Fruit fly (Drosophila melanogaster) whole organism, embryonic: Measurements from ENCODE around the gene Hem.

Experiments used
- BtbVII ChIP-seq: fragments of 200-800 bp; sonication (Bioruptor generic); optimal IDR thresholded peaks from 3 replicates; lab custom pipeline; 2017; ENCODE audit warnings: missing biosample characterization, mild to moderate bottlenecking, missing genetic modification characterization
- CG10209 ChIP-seq: fragments of 200-800 bp; sonication (Bioruptor generic); optimal IDR thresholded peaks from 3 replicates; lab custom pipeline; 2017; ENCODE audit warnings: missing biosample characterization, mild to moderate bottlenecking, missing genetic modification characterization, missing genetic modification reagents
- CG10274 ChIP-seq: fragments of 200-800 bp; sonication (Bioruptor generic); optimal IDR thresholded peaks from 3 replicates; lab custom pipeline; 2017; ENCODE audit warnings: missing biosample characterization, mild to moderate bottlenecking, missing genetic modification characterization
- CG10321 ChIP-seq: fragments of 200-800 bp; sonication (Bioruptor generic); IDR thresholded peaks from 2 replicates; pipeline ENCODE4 v1.3.6; 2022; ENCODE audit warnings: missing biosample characterization, missing genetic modification characterization
- CG12155 ChIP-seq: fragments of 200-800 bp; sonication (Bioruptor generic); optimal IDR thresholded peaks from 3 replicates; lab custom pipeline; 2016; ENCODE audit warnings: missing biosample characterization, missing genetic modification characterization
- CG12659 ChIP-seq: fragments of 200-800 bp; sonication (Bioruptor generic); optimal IDR thresholded peaks from 3 replicates; lab custom pipeline; 2017; ENCODE audit warnings: mild to moderate bottlenecking, missing biosample characterization, missing genetic modification reagents, missing genetic modification characterization
- CG13287 ChIP-seq: fragments of 200-800 bp; sonication (Bioruptor generic); IDR thresholded peaks from 2 replicates; pipeline ENCODE4 v1.3.6; 2022; ENCODE audit warnings: missing biosample characterization, missing genetic modification characterization; ENCODE audit not compliant: partially characterized antibody
- CG1603 ChIP-seq: fragments of 200-800 bp; sonication (Bioruptor generic); optimal IDR thresholded peaks from 2 replicates; lab custom pipeline; 2019; ENCODE audit warnings: missing biosample characterization, mild to moderate bottlenecking, missing genetic modification characterization, moderate library complexity
- CG18011 ChIP-seq: fragments of 200-800 bp; sonication (Bioruptor generic); optimal IDR thresholded peaks from 2 replicates; lab custom pipeline; 2017; ENCODE audit warnings: missing biosample characterization, missing genetic modification characterization, mild to moderate bottlenecking, moderate library complexity, missing genotype
- CG18599 ChIP-seq: fragments of 200-800 bp; sonication (Bioruptor generic); optimal IDR thresholded peaks from 3 replicates; lab custom pipeline; 2017; ENCODE audit warnings: missing biosample characterization, missing genetic modification characterization, mild to moderate bottlenecking, moderate library complexity, missing genetic modification reagents
- CG30403 ChIP-seq: fragments of 200-800 bp; sonication (Bioruptor generic); optimal IDR thresholded peaks from 3 replicates; lab custom pipeline; 2016; ENCODE audit warnings: missing biosample characterization, missing genetic modification characterization
- CG3065 ChIP-seq: fragments of 200-800 bp; sonication (Bioruptor generic); optimal IDR thresholded peaks from 2 replicates; lab custom pipeline; 2016; ENCODE audit warnings: missing biosample characterization, missing genetic modification characterization
- CG32772 ChIP-seq: fragments of 200-800 bp; sonication (Bioruptor generic); IDR thresholded peaks from 2 replicates; pipeline ENCODE4 v1.3.6; 2022; ENCODE audit warnings: missing biosample characterization, missing genetic modification characterization
- CG34224 ChIP-seq: fragments of 200-800 bp; sonication (Bioruptor generic); IDR thresholded peaks from 3 replicates; pipeline ENCODE4 v1.3.6; 2022; ENCODE audit warnings: missing biosample characterization, missing genetic modification characterization; ENCODE audit not compliant: partially characterized antibody
- CG4404 ChIP-seq: fragments of 200-800 bp; sonication (Bioruptor generic); IDR thresholded peaks from 2 replicates; pipeline ENCODE4 v1.3.6; 2022; ENCODE audit warnings: missing biosample characterization, missing genetic modification characterization
- CG6254 ChIP-seq: fragments of 200-800 bp; sonication (Bioruptor generic); optimal IDR thresholded peaks from 3 replicates; lab custom pipeline; 2017; ENCODE audit warnings: mild to moderate bottlenecking, missing biosample characterization, missing genetic modification reagents, missing genetic modification characterization
- CG7271 ChIP-seq: fragments of 200-800 bp; sonication (Bioruptor generic); optimal IDR thresholded peaks from 2 replicates; lab custom pipeline; 2018; ENCODE audit warnings: missing biosample characterization, mild to moderate bottlenecking, missing genetic modification characterization, moderate library complexity
- CHES-1-like ChIP-seq: fragments of 200-800 bp; sonication (Bioruptor generic); optimal IDR thresholded peaks from 2 replicates; lab custom pipeline; 2016; ENCODE audit warnings: missing biosample characterization, missing genetic modification characterization
- D19A ChIP-seq: fragments of 200-800 bp; optimal IDR thresholded peaks from 3 replicates; lab custom pipeline; 2019; ENCODE audit warnings: missing biosample characterization, mild to moderate bottlenecking, missing genetic modification characterization, moderate library complexity
- HLH4C ChIP-seq: fragments of 200-800 bp; sonication (Bioruptor generic); IDR thresholded peaks from 3 replicates; pipeline ENCODE4 v1.3.6; 2022; ENCODE audit warnings: missing biosample characterization, missing genetic modification characterization; ENCODE audit not compliant: partially characterized antibody
- Jarid2 ChIP-seq: fragments of 200-800 bp; sonication (Bioruptor generic); optimal IDR thresholded peaks from 3 replicates; lab custom pipeline; 2017; ENCODE audit warnings: mild to moderate bottlenecking, missing biosample characterization, missing genetic modification reagents, missing genetic modification characterization
- MBD-R2 ChIP-seq: fragments of 200-800 bp; sonication (Bioruptor generic); IDR thresholded peaks from 2 replicates; pipeline ENCODE4 v1.3.6; 2022; ENCODE audit warnings: missing biosample characterization, missing genetic modification characterization
- Myb ChIP-seq: fragments of 200-800 bp; sonication (Bioruptor generic); optimal IDR thresholded peaks from 2 replicates; lab custom pipeline; 2016; ENCODE audit warnings: missing biosample characterization, missing genetic modification characterization
- Neu2 ChIP-seq: fragments of 200-800 bp; sonication (Bioruptor generic); optimal IDR thresholded peaks from 3 replicates; lab custom pipeline; 2016; ENCODE audit warnings: missing biosample characterization, missing genetic modification characterization, borderline replicate concordance
- Opbp ChIP-seq: fragments of 200-800 bp; sonication (Bioruptor generic); IDR thresholded peaks from 3 replicates; pipeline ENCODE4 v1.3.6; 2022; ENCODE audit warnings: missing biosample characterization, missing genetic modification characterization; ENCODE audit not compliant: partially characterized antibody
- Side ChIP-seq: fragments of 200-800 bp; sonication (Bioruptor generic); optimal IDR thresholded peaks from 2 replicates; lab custom pipeline; 2016; ENCODE audit warnings: missing biosample characterization, missing genetic modification characterization
- Usf ChIP-seq: fragments of 200-800 bp; sonication (Bioruptor generic); optimal IDR thresholded peaks from 2 replicates; lab custom pipeline; 2017; ENCODE audit warnings: missing genotype, missing biosample characterization, missing genetic modification characterization
- amos ChIP-seq: fragments of 200-800 bp; sonication (Bioruptor generic); IDR thresholded peaks from 2 replicates; pipeline ENCODE4 v1.3.6; 2022; ENCODE audit warnings: missing biosample characterization, missing genetic modification characterization; ENCODE audit not compliant: partially characterized antibody
- ap ChIP-seq: fragments of 200-800 bp; sonication (Bioruptor generic); IDR thresholded peaks from 2 replicates; pipeline ENCODE4 v1.3.6; 2022; ENCODE audit warnings: missing biosample characterization, missing genetic modification characterization
- bab2 ChIP-seq: fragments of 200-800 bp; sonication (Bioruptor generic); optimal IDR thresholded peaks from 2 replicates; lab custom pipeline; 2016; ENCODE audit warnings: missing biosample characterization, missing genetic modification characterization
- bcd ChIP-seq: fragments of 200-800 bp; sonication (Bioruptor generic); optimal IDR thresholded peaks from 2 replicates; lab custom pipeline; 2017; ENCODE audit warnings: missing biosample characterization, mild to moderate bottlenecking, missing genetic modification characterization
- bigmax ChIP-seq: fragments of 200-800 bp; sonication (Bioruptor generic); optimal IDR thresholded peaks from 2 replicates; lab custom pipeline; 2018; ENCODE audit warnings: missing biosample characterization, mild to moderate bottlenecking, missing genetic modification characterization
- chinmo ChIP-seq: fragments of 200-800 bp; sonication (Bioruptor generic); IDR thresholded peaks from 4 replicates; pipeline ENCODE4 v1.3.6; 2022; ENCODE audit warnings: missing biosample characterization, missing genetic modification characterization; ENCODE audit not compliant: partially characterized antibody
- dati ChIP-seq: fragments of 200-800 bp; sonication (Bioruptor generic); IDR thresholded peaks from 2 replicates; pipeline ENCODE4 v1.3.6; 2022; ENCODE audit warnings: missing biosample characterization, missing genetic modification characterization
- ewg ChIP-seq: fragments of 200-800 bp; sonication (Bioruptor generic); optimal IDR thresholded peaks from 3 replicates; lab custom pipeline; 2017; ENCODE audit warnings: mild to moderate bottlenecking, missing biosample characterization, missing genetic modification reagents, missing genetic modification characterization
- jigr1 ChIP-seq: fragments of 200-800 bp; sonication (Bioruptor generic); IDR thresholded peaks from 3 replicates; pipeline ENCODE4 v1.3.6; 2022; ENCODE audit warnings: missing biosample characterization, missing genetic modification characterization
- ken ChIP-seq: fragments of 200-800 bp; sonication (Bioruptor generic); IDR thresholded peaks from 3 replicates; pipeline ENCODE4 v1.3.6; 2022; ENCODE audit warnings: missing biosample characterization, missing genetic modification characterization
- mam ChIP-seq: fragments of 200-800 bp; sonication (Bioruptor generic); optimal IDR thresholded peaks from 3 replicates; lab custom pipeline; 2016; ENCODE audit warnings: missing biosample characterization, missing genetic modification characterization
- oc ChIP-seq: fragments of 200-800 bp; sonication (Bioruptor generic); optimal IDR thresholded peaks from 2 replicates; lab custom pipeline; 2018; ENCODE audit warnings: missing biosample characterization, mild to moderate bottlenecking, missing genetic modification characterization, moderate library complexity
- pfk ChIP-seq: fragments of 200-800 bp; sonication (Bioruptor generic); optimal IDR thresholded peaks from 2 replicates; lab custom pipeline; 2018; ENCODE audit warnings: missing biosample characterization, mild to moderate bottlenecking, missing genetic modification characterization, moderate library complexity
- rib ChIP-seq: fragments of 200-800 bp; sonication (Bioruptor generic); IDR thresholded peaks from 2 replicates; pipeline ENCODE4 v1.3.6; 2022; ENCODE audit warnings: missing biosample characterization, missing genetic modification characterization
- row ChIP-seq: fragments of 200-800 bp; sonication (Bioruptor generic); IDR thresholded peaks from 3 replicates; pipeline ENCODE4 v1.3.6; 2022; ENCODE audit warnings: missing biosample characterization, missing genetic modification characterization
- scrt ChIP-seq: fragments of 200-800 bp; sonication (Bioruptor generic); optimal IDR thresholded peaks from 2 replicates; lab custom pipeline; 2018; ENCODE audit warnings: missing biosample characterization, mild to moderate bottlenecking, missing genetic modification characterization, moderate library complexity
- sd ChIP-seq: fragments of 200-800 bp; sonication (Bioruptor generic); optimal IDR thresholded peaks from 3 replicates; lab custom pipeline; 2018; ENCODE audit warnings: missing biosample characterization, mild to moderate bottlenecking, missing genetic modification characterization, moderate library complexity
- sens ChIP-seq: fragments of 200-800 bp; sonication (Bioruptor generic); peaks from one replicate; lab custom pipeline; 2016; ENCODE audit warnings: missing biosample characterization, missing genetic modification characterization
- sug ChIP-seq: fragments of 200-800 bp; optimal IDR thresholded peaks from 2 replicates; lab custom pipeline; 2019; ENCODE audit warnings: missing biosample characterization, mild to moderate bottlenecking, missing genetic modification characterization, moderate library complexity
- tup ChIP-seq: fragments of 200-800 bp; sonication (Bioruptor generic); optimal IDR thresholded peaks from 2 replicates; lab custom pipeline; 2016; ENCODE audit warnings: missing biosample characterization, mild to moderate bottlenecking, missing genetic modification characterization, moderate library complexity
- zen ChIP-seq: fragments of 200-800 bp; sonication (Bioruptor generic); optimal IDR thresholded peaks from 3 replicates; lab custom pipeline; 2018; ENCODE audit warnings: missing biosample characterization, mild to moderate bottlenecking, missing genetic modification characterization, moderate library complexity

Hem gene

dm6 chr3L:22273529-22274301 lies 14.3 kb downstream of the Hem start, which contains the start of gene Srpk79D (continued):
- TF ChIP-seq mam (GFP tag; lab: Kevin White, UChicago) (no peak), CG30403 (GFP tag; lab: Kevin White, UChicago) (peak; percentile 3), bab2 (GFP tag; lab: Kevin White, UChicago) (no peak), CG10321 (no peak), zen (tag; lab: Kevin White, UChicago) (no peak), ewg (GFP tag; lab: Kevin White, UChicago) (peak; percentile 91), rib (GFP tag; lab: Robert Waterston, UW) (no peak), CG12659 (GFP tag; lab: Kevin White, UChicago) (no peak), bcd (GFP tag; lab: Kevin White, UChicago) (no peak), CG12155 (GFP tag; lab: Kevin White, UChicago) (no peak), sd (tag; lab: Kevin White, UChicago) (no peak), CG18599 (GFP tag; lab: Kevin White, UChicago) (peak; percentile 25), sens (GFP tag; lab: Kevin White, UChicago) (peak; percentile 57), CG7271 (tag; lab: Kevin White, UChicago) (no peak), oc (no peak), dati (GFP tag; lab: Robert Waterston, UW) (no peak), bigmax (GFP tag; lab: Kevin White, UChicago) (no peak), MBD-R2 (GFP tag; lab: Robert Waterston, UW) (no peak), CG3065 (GFP tag; lab: Kevin White, UChicago) (no peak), Usf (GFP tag; lab: Kevin White, UChicago) (no peak), CG32772 (GFP tag; lab: Robert Waterston, UW) (no peak), pfk (GFP tag; lab: Kevin White, UChicago) (no peak), CG10274 (GFP tag; lab: Kevin White, UChicago) (no peak), CG4404 (GFP tag; lab: Robert Waterston, UW) (no peak), BtbVII (no peak), tup (GFP tag; lab: Kevin White, UChicago) (no peak), jigr1 (no peak), amos (GFP tag; lab: Robert Waterston, UW) (no peak), CHES-1-like (GFP tag; lab: Kevin White, UChicago) (no peak), ap (GFP tag; lab: Robert Waterston, UW) (no peak), CG13287 (no peak), chinmo (GFP tag; lab: Robert Waterston, UW) (0 out of 4 replicates have a peak, but pooled peaks have one; percentile 48), ken (GFP tag; lab: Robert Waterston, UW) (no peak), D19A (peak; percentile 94)

DNA sequence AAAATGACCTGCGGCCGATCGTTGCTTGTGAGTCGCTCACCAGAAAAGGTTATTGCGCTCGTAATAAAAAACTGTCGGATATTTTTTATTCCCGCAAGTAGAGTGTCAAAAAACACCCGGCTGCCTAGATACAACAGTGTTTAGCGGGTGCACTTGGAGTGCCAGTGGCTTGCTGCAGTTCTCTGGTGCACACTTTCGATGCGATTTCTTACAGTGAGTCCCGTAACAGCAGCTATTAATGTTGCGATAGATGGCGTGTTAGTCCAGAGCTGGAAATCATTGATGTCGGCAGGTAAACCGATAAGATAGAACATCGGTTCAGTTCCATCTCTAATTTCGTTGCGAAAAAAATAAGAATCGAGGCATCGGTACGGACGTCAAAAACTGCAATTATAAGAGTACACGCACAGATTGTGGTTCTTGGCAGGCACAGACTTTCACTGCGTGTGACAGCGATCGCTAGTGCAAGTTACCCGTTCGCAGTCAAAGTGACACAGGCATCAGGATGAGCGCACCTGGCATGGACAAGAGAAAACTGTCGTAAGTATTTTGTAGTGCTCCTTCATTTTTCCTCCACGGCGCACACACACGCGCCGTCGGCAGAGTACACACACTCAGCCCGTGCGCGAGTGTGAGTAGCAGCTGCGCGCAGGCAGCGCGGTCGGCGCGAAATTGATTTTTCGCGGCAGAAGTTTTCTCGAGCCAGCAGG lies 20.6 kb downstream of the Hem start, which contains the start of gene Csp:
Gene Csp, plus strand, starts transcription at position 135 of the 710 bp plus-strand sequence.
- TF ChIP-seq Neu2 (peak; percentile 55), Opbp (GFP tag; lab: Robert Waterston, UW) (peak; percentile 64), scrt (GFP tag; lab: Kevin White, UChicago) (peak; percentile 1), CG1603 (tag; lab: Kevin White, UChicago) (peak; percentile 84), Side (peak; percentile 12), CG10209 (no peak), sug (peak; percentile 24), HLH4C (GFP tag; lab: Robert Waterston, UW) (peak; percentile 46; the same call in 1 of the 3 replicates), Myb (peak; percentile 24), CG6254 (GFP tag; lab: Kevin White, UChicago) (peak; percentile 77), row (GFP tag; lab: Robert Waterston, UW) (peak; percentile 73), CG34224 (GFP tag; lab: Robert Waterston, UW) (peak; percentile 56; the same call in 2 of the 3 replicates), CG18011 (peak; percentile 22), Jarid2 (GFP tag; lab: Kevin White, UChicago) (peak; percentile 56)
